Worm (Caenorhabditis elegans) whole organism, L2 larva: ENCODE results near the gene sid-2.

ENCODE experiments used
- nhr-25 ChIP-seq: fragments of 150-350 bp; sonication (generic microtip); optimal IDR thresholded peaks from 3 replicates; lab custom pipeline; 2014; ENCODE audit warnings: missing biosample characterization, missing genetic modification characterization
- skn-1 ChIP-seq: sonication (generic microtip); optimal IDR thresholded peaks from 2 replicates; lab custom pipeline; 2017; ENCODE audit warnings: missing biosample characterization, missing genetic modification characterization
- unc-62 ChIP-seq: fragments of 150-350 bp; optimal IDR thresholded peaks from 2 replicates; lab custom pipeline; 2014; ENCODE audit warnings: missing biosample characterization, missing genetic modification reagents, missing genetic modification characterization
- ztf-11 ChIP-seq: sonication (generic microtip); optimal IDR thresholded peaks from 2 replicates; lab custom pipeline; 2017; ENCODE audit warnings: missing biosample characterization, missing genetic modification characterization

ce11 chrIII:13694048-13694447, 14.8 kb downstream of the sid-2 start:
- TF ChIP-seq ztf-11 (tag; lab: Kevin White, UChicago): no peak
- peak; percentile 55 for TF ChIP-seq nhr-25 (tag; lab: Kevin White, UChicago)
- no peak for TF ChIP-seq unc-62 (GFP tag; lab: Kevin White, UChicago)
- TF ChIP-seq skn-1 (tag; lab: Kevin White, UChicago): no peak
